Worm (Caenorhabditis elegans) whole organism, L4/young adult: ENCODE data around the gene K03A11.1.
A peak's percentile ranks its signal among the peaks of the same experiment; 100 is the strongest.

ENCODE experiments used
- W03F9.2 ChIP-seq: fragments of 150-350 bp; optimal IDR thresholded peaks from 2 replicates; lab custom pipeline; 2014; ENCODE audit warnings: missing biosample characterization, missing genetic modification characterization
- dao-5 ChIP-seq: sonication (generic microtip); optimal IDR thresholded peaks from 2 replicates; lab custom pipeline; 2016; ENCODE audit warnings: missing genotype, missing genetic modification characterization, moderate library complexity, missing compliant biosample characterization
- him-1 ChIP-seq: sonication (generic microtip); optimal IDR thresholded peaks from 2 replicates; lab custom pipeline; 2016; ENCODE audit warnings: missing genotype, missing genetic modification reagents, missing genetic modification characterization, missing compliant biosample characterization

The K03A11.1 gene

DNA sequence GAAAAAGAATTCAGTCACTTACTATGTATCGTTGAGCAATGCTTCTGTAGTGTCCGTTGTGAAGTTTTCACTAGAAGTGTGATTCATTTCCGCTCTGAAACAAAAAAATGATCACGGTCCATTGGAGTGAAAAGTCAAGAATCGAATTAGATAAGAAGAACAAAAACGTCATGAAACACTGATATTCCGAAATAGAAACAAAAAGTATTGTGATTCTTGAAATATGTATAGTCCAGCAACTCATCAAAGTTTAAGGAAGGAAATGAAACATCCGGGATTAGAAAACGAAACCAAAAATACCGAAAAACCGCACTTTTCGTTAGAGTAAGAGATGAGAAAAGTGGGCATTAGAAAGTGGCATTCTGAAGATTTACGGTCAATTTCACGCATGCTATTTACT lies 18.9 kb upstream of the K03A11.1 start, which contains the start of gene npr-10:
TSS of gene npr-10 (minus strand) at position 101 of the 400 bp plus-strand sequence.
- TF ChIP-seq W03F9.2 (tag; lab: Kevin White, UChicago) (no peak), dao-5 (tag; lab: Kevin White, UChicago) (no peak), him-1 (tag; lab: Kevin White, UChicago) (no peak)

ce11 chrX:13033850-13034249 lies 17.7 kb upstream of the K03A11.1 start:
- TF ChIP-seq him-1 (tag; lab: Kevin White, UChicago) (no peak), W03F9.2 (tag; lab: Kevin White, UChicago) (no peak), dao-5 (tag; lab: Kevin White, UChicago) (no peak)

ce11 chrX:13034333-13034732 lies 17.2 kb upstream of the K03A11.1 start:
- TF ChIP-seq dao-5 (tag; lab: Kevin White, UChicago), result no peak
- TF ChIP-seq him-1 (tag; lab: Kevin White, UChicago), result no peak
- no peak for TF ChIP-seq W03F9.2 (tag; lab: Kevin White, UChicago)

ce11 chrX:13038791-13039190 lies 12.7 kb upstream of the K03A11.1 start:
- TF ChIP-seq W03F9.2 (tag; lab: Kevin White, UChicago) (peak; percentile 19), him-1 (tag; lab: Kevin White, UChicago) (no peak), dao-5 (tag; lab: Kevin White, UChicago) (peak; percentile 17)

ce11 chrX:13041830-13042229 lies 9.7 kb upstream of the K03A11.1 start:
- TF ChIP-seq him-1 (tag; lab: Kevin White, UChicago) (no peak), dao-5 (tag; lab: Kevin White, UChicago) (no peak), W03F9.2 (tag; lab: Kevin White, UChicago) (no peak)

- TF ChIP-seq W03F9.2 (tag; lab: Kevin White, UChicago) (peak; percentile 62), him-1 (tag; lab: Kevin White, UChicago) (peak; percentile 87), dao-5 (tag; lab: Kevin White, UChicago) (peak; percentile 77)
Measured at ce11 chrX:13046324-13046723, 5.2 kb upstream of the K03A11.1 start.

ce11 chrX:13048258-13048657 lies 3.2 kb upstream of the K03A11.1 start, which contains the start of gene C53C7.3:
Gene C53C7.3 (plus strand): TSS chrX:13048558.
- TF ChIP-seq him-1 (tag; lab: Kevin White, UChicago) (no peak), W03F9.2 (tag; lab: Kevin White, UChicago) (no peak), dao-5 (tag; lab: Kevin White, UChicago) (no peak)

ce11 chrX:13055560-13055959 lies 4.1 kb downstream of the K03A11.1 start, which contains the start of gene K03A11.6:
Gene K03A11.6 (plus strand): TSS chrX:13055860.
- TF ChIP-seq dao-5 (tag; lab: Kevin White, UChicago), result no peak
- TF ChIP-seq him-1 (tag; lab: Kevin White, UChicago), result no peak
- no peak for TF ChIP-seq W03F9.2 (tag; lab: Kevin White, UChicago)

ce11 chrX:13059984-13060383 lies 8.5 kb downstream of the K03A11.1 start:
- no peak for TF ChIP-seq W03F9.2 (tag; lab: Kevin White, UChicago)
- TF ChIP-seq dao-5 (tag; lab: Kevin White, UChicago), result no peak
- no peak for TF ChIP-seq him-1 (tag; lab: Kevin White, UChicago)

- TF ChIP-seq dao-5 (tag; lab: Kevin White, UChicago), result no peak
- TF ChIP-seq W03F9.2 (tag; lab: Kevin White, UChicago), result no peak
- TF ChIP-seq him-1 (tag; lab: Kevin White, UChicago), result no peak
Measured at ce11 chrX:13061366-13061765, 9.9 kb downstream of the K03A11.1 start.

DNA sequence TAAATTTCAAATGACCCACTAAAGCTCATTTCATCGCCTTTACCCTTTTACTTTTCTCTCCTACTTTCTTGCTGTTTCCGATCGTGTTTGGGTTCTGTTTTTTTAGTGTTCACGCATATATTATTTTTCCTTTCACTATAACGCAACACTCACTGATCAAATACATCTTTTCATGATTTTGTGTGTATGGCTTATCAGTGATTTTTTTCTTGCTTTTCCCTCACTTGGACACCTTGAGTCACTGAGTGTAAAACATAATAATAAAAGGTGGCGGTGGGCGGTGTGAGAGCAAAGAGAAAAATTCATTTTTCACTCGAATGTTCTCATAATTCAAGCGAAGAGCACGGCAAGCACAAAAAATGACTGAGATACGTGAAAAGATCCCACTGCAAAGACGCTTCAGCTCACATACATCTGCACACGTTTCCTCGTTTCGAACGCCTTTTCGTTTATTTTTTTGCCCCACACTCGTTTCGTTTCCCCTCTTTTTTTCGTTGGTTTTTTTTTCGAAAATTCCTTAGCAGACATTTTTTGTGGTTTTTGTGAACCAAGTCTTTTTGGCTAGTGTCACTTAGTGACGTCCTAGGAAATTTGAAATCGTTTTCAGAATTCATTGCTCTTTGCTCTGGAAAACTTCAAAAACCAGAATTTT lies 11.6 kb downstream of the K03A11.1 start, which contains the start of gene K03A11.5:
TSS of gene K03A11.5 (plus strand) at position 602 of the 652 bp plus-strand sequence.
- TF ChIP-seq W03F9.2 (tag; lab: Kevin White, UChicago) (no peak), him-1 (tag; lab: Kevin White, UChicago) (no peak), dao-5 (tag; lab: Kevin White, UChicago) (no peak)

DNA sequence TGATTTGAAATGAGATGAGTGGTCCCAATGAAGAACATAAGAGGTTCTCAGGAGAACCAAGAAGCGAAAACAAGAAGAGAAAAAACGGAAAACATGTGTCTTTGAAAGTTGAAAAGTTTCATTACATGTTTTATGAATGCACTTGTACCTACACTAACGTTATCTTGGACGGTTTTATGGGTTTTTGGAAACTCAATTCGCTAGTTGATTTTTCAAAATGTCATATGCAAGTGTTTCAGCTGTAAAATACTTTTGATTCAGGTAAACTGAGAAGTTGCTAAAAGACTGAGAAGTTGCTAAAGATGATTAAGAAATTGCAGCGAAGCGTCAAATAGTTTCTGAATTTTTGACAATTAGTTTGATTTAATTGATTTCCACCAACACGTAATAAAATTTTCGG lies 19.6 kb downstream of the K03A11.1 start, which contains the start of gene cpx-2:
TSS of gene cpx-2 (minus strand) at position 101 of the 400 bp plus-strand sequence.
- no peak for TF ChIP-seq W03F9.2 (tag; lab: Kevin White, UChicago)
- no peak for TF ChIP-seq him-1 (tag; lab: Kevin White, UChicago)
- TF ChIP-seq dao-5 (tag; lab: Kevin White, UChicago), result no peak

DNA sequence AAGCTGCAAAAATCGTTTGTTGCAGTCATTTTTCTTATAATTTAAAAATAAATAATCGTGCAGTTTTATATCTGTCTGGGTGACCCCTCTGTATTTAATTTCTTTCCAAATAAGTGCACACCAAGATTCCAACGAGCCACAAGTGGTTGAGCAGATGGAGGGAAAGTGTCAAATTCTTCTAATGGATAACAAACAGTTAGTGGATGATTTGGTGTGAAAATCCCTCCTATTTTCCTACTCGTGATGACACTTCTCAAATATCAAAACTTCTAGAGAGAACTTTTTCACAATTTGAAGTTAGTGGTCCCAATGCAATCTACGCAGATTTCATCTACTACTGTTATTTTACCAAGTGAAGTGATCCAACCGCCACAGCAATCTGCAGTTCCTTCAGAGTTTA lies 22.9 kb downstream of the K03A11.1 start, which contains the start of gene ceh-28:
TSS of gene ceh-28 (plus strand) at position 301 of the 400 bp plus-strand sequence.
- TF ChIP-seq dao-5 (tag; lab: Kevin White, UChicago) (no peak), him-1 (tag; lab: Kevin White, UChicago) (no peak), W03F9.2 (tag; lab: Kevin White, UChicago) (no peak)
